Fruit fly (Drosophila melanogaster) whole organism, embryonic: ENCODE measurements around the gene RapGAP1.

Experiments
- CG10209 ChIP-seq: fragments of 200-800 bp; sonication (Bioruptor generic); optimal IDR thresholded peaks from 3 replicates; lab custom pipeline; 2017; ENCODE audit warnings: missing biosample characterization, mild to moderate bottlenecking, missing genetic modification characterization, missing genetic modification reagents
- CG11560 ChIP-seq: fragments of 200-800 bp; sonication (Bioruptor generic); IDR thresholded peaks from 3 replicates; pipeline ENCODE4 v1.3.6; 2022; ENCODE audit warnings: missing biosample characterization, missing genetic modification characterization
- CG13287 ChIP-seq: fragments of 200-800 bp; sonication (Bioruptor generic); IDR thresholded peaks from 2 replicates; pipeline ENCODE4 v1.3.6; 2022; ENCODE audit warnings: missing biosample characterization, missing genetic modification characterization; ENCODE audit not compliant: partially characterized antibody
- CG13424 ChIP-seq: fragments of 200-800 bp; sonication (Bioruptor generic); optimal IDR thresholded peaks from 2 replicates; lab custom pipeline; 2019; ENCODE audit warnings: missing biosample characterization, mild to moderate bottlenecking, missing genetic modification characterization, moderate library complexity
- CG13624 ChIP-seq: fragments of 200-800 bp; sonication (Bioruptor generic); optimal IDR thresholded peaks from 2 replicates; lab custom pipeline; 2016; ENCODE audit warnings: missing biosample characterization, missing genetic modification characterization
- CG13894 ChIP-seq: fragments of 200-800 bp; sonication (Bioruptor generic); optimal IDR thresholded peaks from 3 replicates; lab custom pipeline; 2018; ENCODE audit warnings: missing biosample characterization, mild to moderate bottlenecking, missing genetic modification characterization, moderate library complexity
- CG17359 ChIP-seq: fragments of 200-800 bp; sonication (Bioruptor generic); optimal IDR thresholded peaks from 3 replicates; lab custom pipeline; 2018; ENCODE audit warnings: missing biosample characterization, mild to moderate bottlenecking, missing genetic modification characterization, moderate library complexity
- CG17361 ChIP-seq: fragments of 200-800 bp; sonication (Bioruptor generic); IDR thresholded peaks from 3 replicates; pipeline ENCODE4 v1.3.6; 2022; ENCODE audit warnings: missing biosample characterization, missing genetic modification characterization
- CG17829 ChIP-seq: fragments of 200-800 bp; optimal IDR thresholded peaks from 2 replicates; lab custom pipeline; 2019; ENCODE audit warnings: missing biosample characterization, mild to moderate bottlenecking, missing genetic modification characterization, moderate library complexity
- CG42726 ChIP-seq: fragments of 200-800 bp; sonication (Bioruptor generic); IDR thresholded peaks from 2 replicates; pipeline ENCODE4 v1.3.6; 2022; ENCODE audit warnings: missing biosample characterization, missing genetic modification characterization; ENCODE audit not compliant: partially characterized antibody
- CG6654 ChIP-seq: fragments of 200-800 bp; sonication (Bioruptor generic); optimal IDR thresholded peaks from 2 replicates; lab custom pipeline; 2017; ENCODE audit warnings: missing biosample characterization, mild to moderate bottlenecking, missing genetic modification characterization
- CG6813 ChIP-seq: fragments of 200-800 bp; sonication (Bioruptor generic); optimal IDR thresholded peaks from 2 replicates; lab custom pipeline; 2017; ENCODE audit warnings: missing biosample characterization, missing genetic modification characterization, mild to moderate bottlenecking, moderate library complexity, missing genetic modification reagents
- CG7839 ChIP-seq: fragments of 200-800 bp; sonication (Bioruptor generic); optimal IDR thresholded peaks from 3 replicates; lab custom pipeline; 2018; ENCODE audit warnings: missing biosample characterization, mild to moderate bottlenecking, missing genetic modification characterization, moderate library complexity
- CG8359 ChIP-seq: fragments of 200-800 bp; sonication (Bioruptor generic); optimal IDR thresholded peaks from 2 replicates; lab custom pipeline; 2017; ENCODE audit warnings: missing biosample characterization, mild to moderate bottlenecking, missing genetic modification characterization, borderline replicate concordance
- CG9215 ChIP-seq: fragments of 200-800 bp; sonication (Bioruptor generic); IDR thresholded peaks from 2 replicates; pipeline ENCODE4 v1.3.6; 2022; ENCODE audit warnings: missing biosample characterization, missing genetic modification characterization
- Dip2 ChIP-seq: fragments of 200-800 bp; sonication (Bioruptor generic); IDR thresholded peaks from 2 replicates; pipeline ENCODE4 v1.3.6; 2022; ENCODE audit warnings: missing biosample characterization, missing genetic modification characterization
- Fer1 ChIP-seq: fragments of 200-800 bp; sonication (Bioruptor generic); optimal IDR thresholded peaks from 2 replicates; lab custom pipeline; 2017; ENCODE audit warnings: missing biosample characterization, mild to moderate bottlenecking, missing genetic modification characterization
- GATAe ChIP-seq: fragments of 200-800 bp; sonication (Bioruptor generic); conservative IDR thresholded peaks from 2 replicates; pipeline ENCODE4 v1.3.6; 2022; ENCODE audit warnings: missing biosample characterization, missing genetic modification characterization
- HHEX ChIP-seq: fragments of 200-800 bp; sonication (Bioruptor generic); optimal IDR thresholded peaks from 3 replicates; lab custom pipeline; 2017; ENCODE audit warnings: missing biosample characterization, mild to moderate bottlenecking, missing genetic modification characterization, missing genetic modification reagents
- Hand ChIP-seq: fragments of 200-800 bp; sonication (Bioruptor generic); optimal IDR thresholded peaks from 2 replicates; lab custom pipeline; 2017; ENCODE audit warnings: mild to moderate bottlenecking, missing biosample characterization, missing genetic modification reagents, missing genetic modification characterization
- Mrtf ChIP-seq: fragments of 200-800 bp; sonication (Bioruptor generic); IDR thresholded peaks from 3 replicates; pipeline ENCODE4 v1.3.6; 2022; ENCODE audit warnings: missing biosample characterization, missing genetic modification characterization
- NC2α ChIP-seq: fragments of 200-800 bp; sonication (Bioruptor generic); optimal IDR thresholded peaks from 2 replicates; lab custom pipeline; 2016; ENCODE audit warnings: missing biosample characterization, missing genetic modification characterization
- NfI ChIP-seq: fragments of 200-800 bp; sonication (Bioruptor generic); optimal IDR thresholded peaks from 3 replicates; lab custom pipeline; 2018; ENCODE audit warnings: missing biosample characterization, mild to moderate bottlenecking, missing genetic modification characterization, moderate library complexity
- Tbp ChIP-seq: fragments of >200 bp; optimal IDR thresholded peaks from 2 replicates; lab custom pipeline; 2018; ENCODE audit warnings: missing biosample characterization, missing genetic modification characterization
- Trl ChIP-seq, 3 experiments: fragments of >200 bp in 2 of 3; fragments of 200-800 bp in 1 of 3; sonication (Bioruptor generic) in 1 of 3; optimal IDR thresholded peaks; 2 replicates in 1 of 3; 3 replicates in 2 of 3; lab custom pipeline; 2016 to 2017; ENCODE audit warnings: missing biosample characterization in 1 of 3, missing genetic modification characterization in 1 of 3
- YL-1 ChIP-seq: fragments of 200-800 bp; sonication (Bioruptor generic); optimal IDR thresholded peaks from 3 replicates; lab custom pipeline; 2017; ENCODE audit warnings: missing biosample characterization, mild to moderate bottlenecking, missing genetic modification characterization
- cas ChIP-seq: fragments of 200-800 bp; sonication (Bioruptor generic); IDR thresholded peaks from 2 replicates; pipeline ENCODE4 v1.3.6; 2022; ENCODE audit warnings: missing biosample characterization, missing genetic modification characterization
- dan ChIP-seq: fragments of 200-800 bp; sonication (Bioruptor generic); IDR thresholded peaks from 2 replicates; pipeline ENCODE4 v1.3.6; 2022; ENCODE audit warnings: missing biosample characterization, missing genetic modification characterization
- danr ChIP-seq: fragments of 200-800 bp; sonication (Bioruptor generic); IDR thresholded peaks from 2 replicates; pipeline ENCODE4 v1.3.6; 2022; ENCODE audit warnings: missing biosample characterization, missing genetic modification characterization
- dm ChIP-seq: fragments of 200-800 bp; sonication (Bioruptor generic); optimal IDR thresholded peaks from 3 replicates; lab custom pipeline; 2016; ENCODE audit warnings: missing biosample characterization, missing genetic modification characterization
- eyg ChIP-seq: fragments of 200-800 bp; sonication (Bioruptor generic); optimal IDR thresholded peaks from 3 replicates; lab custom pipeline; 2016; ENCODE audit warnings: missing biosample characterization, missing genetic modification characterization
- gce ChIP-seq: fragments of 200-800 bp; sonication (Bioruptor generic); IDR thresholded peaks from 3 replicates; pipeline ENCODE4 v1.3.6; 2022; ENCODE audit warnings: missing biosample characterization, missing genetic modification characterization
- gcm2 ChIP-seq: fragments of 200-800 bp; sonication (Bioruptor generic); optimal IDR thresholded peaks from 2 replicates; lab custom pipeline; 2016; ENCODE audit warnings: missing biosample characterization, missing genetic modification characterization
- grn ChIP-seq: fragments of 200-800 bp; sonication (Bioruptor generic); optimal IDR thresholded peaks from 3 replicates; lab custom pipeline; 2017; ENCODE audit warnings: missing biosample characterization, missing genetic modification characterization
- gro ChIP-seq: fragments of 200-800 bp; sonication (Bioruptor generic); optimal IDR thresholded peaks from 2 replicates; lab custom pipeline; 2016; ENCODE audit warnings: missing biosample characterization, missing genetic modification characterization
- insv ChIP-seq, 2 experiments: fragments of 200-800 bp; sonication (Bioruptor generic); optimal IDR thresholded peaks; 3 replicates each; lab custom pipeline; 2016 to 2018; ENCODE audit warnings: missing biosample characterization in 2 of 2, missing genetic modification characterization in 2 of 2
- inv ChIP-seq: fragments of 200-800 bp; sonication (Bioruptor generic); IDR thresholded peaks from 2 replicates; pipeline ENCODE4 v1.3.6; 2022; ENCODE audit warnings: missing biosample characterization, missing genetic modification characterization; ENCODE audit not compliant: partially characterized antibody
- klu ChIP-seq: fragments of 200-800 bp; sonication (Bioruptor generic); IDR thresholded peaks from 2 replicates; pipeline ENCODE4 v1.3.6; 2022; ENCODE audit warnings: missing biosample characterization, missing genetic modification characterization
- nmo ChIP-seq: fragments of 200-800 bp; sonication (Bioruptor generic); optimal IDR thresholded peaks from 2 replicates; lab custom pipeline; 2018; ENCODE audit warnings: missing biosample characterization, mild to moderate bottlenecking, missing genetic modification characterization, moderate library complexity
- p53 ChIP-seq: fragments of 200-800 bp; sonication (Bioruptor generic); optimal IDR thresholded peaks from 2 replicates; lab custom pipeline; 2016; ENCODE audit warnings: missing biosample characterization, missing genetic modification characterization
- pnt ChIP-seq: fragments of 200-800 bp; sonication (Bioruptor generic); optimal IDR thresholded peaks from 3 replicates; lab custom pipeline; 2016; ENCODE audit warnings: missing biosample characterization, missing genetic modification characterization
- row ChIP-seq: fragments of 200-800 bp; sonication (Bioruptor generic); IDR thresholded peaks from 3 replicates; pipeline ENCODE4 v1.3.6; 2022; ENCODE audit warnings: missing biosample characterization, missing genetic modification characterization
- sc ChIP-seq, 3 experiments: fragments of >200 bp in 2 of 3; fragments of 200-800 bp in 1 of 3; sonication (Bioruptor generic) in 1 of 3; optimal IDR thresholded peaks; 2 replicates in 2 of 3; 3 replicates in 1 of 3; lab custom pipeline; 2017; ENCODE audit warnings: mild to moderate bottlenecking in 1 of 3, missing biosample characterization in 1 of 3, missing genetic modification characterization in 1 of 3, missing genetic modification reagents in 1 of 3
- seq ChIP-seq: fragments of 200-800 bp; sonication (Bioruptor generic); IDR thresholded peaks from 2 replicates; pipeline ENCODE4 v1.3.6; 2022; ENCODE audit warnings: missing biosample characterization, missing genetic modification characterization
- tap ChIP-seq: fragments of 200-800 bp; optimal IDR thresholded peaks from 3 replicates; lab custom pipeline; 2019; ENCODE audit warnings: missing biosample characterization, mild to moderate bottlenecking, missing genetic modification characterization, moderate library complexity
- trh ChIP-seq: fragments of 200-800 bp; sonication (Bioruptor generic); optimal IDR thresholded peaks from 2 replicates; lab custom pipeline; 2016; ENCODE audit warnings: missing biosample characterization, missing genetic modification characterization
- tx ChIP-seq: fragments of 200-800 bp; sonication (Bioruptor generic); optimal IDR thresholded peaks from 2 replicates; lab custom pipeline; 2016; ENCODE audit warnings: missing biosample characterization, missing genetic modification characterization
- usp ChIP-seq: fragments of >200 bp; optimal IDR thresholded peaks from 2 replicates; lab custom pipeline; 2017; ENCODE audit warnings: missing biosample characterization, missing genetic modification characterization

Gene RapGAP1

dm6 chr2L:7530437-7531091, 48.2 kb downstream of the RapGAP1 start (continued):
- TF ChIP-seq sc (optimal IDR thresholded peaks at IDR 0.05; lab: Kevin White, UChicago), result no peak
- peak; percentile 98 for TF ChIP-seq sc (GFP tag; optimal IDR thresholded peaks at IDR 0.05; lab: Kevin White, UChicago)
- peak; percentile 97 for TF ChIP-seq seq (GFP tag; lab: Robert Waterston, UW)
- TF ChIP-seq klu (GFP tag; lab: Robert Waterston, UW), result peak; percentile 98
- peak; percentile 95 for TF ChIP-seq trh
- peak; percentile 59 for TF ChIP-seq eyg (GFP tag; lab: Kevin White, UChicago)
- TF ChIP-seq Fer1 (GFP tag; lab: Kevin White, UChicago), result peak; percentile 99
- peak; percentile 99 for TF ChIP-seq CG7839 (tag; lab: Kevin White, UChicago)
- peak; percentile 96 for TF ChIP-seq danr (GFP tag; lab: Robert Waterston, UW)
- peak in 1 of 2 experiments; percentile 83 for TF ChIP-seq insv (GFP tag; optimal IDR thresholded peaks at IDR 0.05; lab: Kevin White, UChicago)
- TF ChIP-seq CG13894, result peak; percentile 98
- TF ChIP-seq CG11560 (tag; lab: Robert Waterston, UW), result peak; percentile 90
- peak; percentile 74 for TF ChIP-seq pnt
- TF ChIP-seq dm (GFP tag; lab: Kevin White, UChicago), result peak; percentile 70
- peak; percentile 99 for TF ChIP-seq CG17829 (tag; lab: Kevin White, UChicago)
- TF ChIP-seq cas (GFP tag; lab: Robert Waterston, UW), result peak; percentile 91
- peak; percentile 65 for TF ChIP-seq CG13287 (GFP tag; lab: Robert Waterston, UW)
- peak; percentile 98 for TF ChIP-seq NfI (GFP tag; lab: Kevin White, UChicago)
- peak; percentile 85 for TF ChIP-seq CG13624 (GFP tag; lab: Kevin White, UChicago)
- peak; percentile 82 for TF ChIP-seq CG6654
- TF ChIP-seq CG17359, result peak; percentile 98
- TF ChIP-seq Trl (optimal IDR thresholded peaks at IDR 0.05; lab: Kevin White, UChicago), result peak; percentile 78 to 79
- peak; percentile 75 for TF ChIP-seq Trl (GFP tag; optimal IDR thresholded peaks at IDR 0.05; lab: Kevin White, UChicago)
- TF ChIP-seq dan (GFP tag; lab: Robert Waterston, UW), result peak; percentile 90
- TF ChIP-seq inv (GFP tag; lab: Robert Waterston, UW), result peak; percentile 51; the same call in 1 of the 2 replicates
- peak; percentile 100 for TF ChIP-seq CG17361 (GFP tag; lab: Robert Waterston, UW)
- TF ChIP-seq p53 (GFP tag; lab: Kevin White, UChicago), result no peak
- peak; percentile 98 for TF ChIP-seq CG6813 (GFP tag; lab: Kevin White, UChicago)
- peak; percentile 97 for TF ChIP-seq Mrtf (GFP tag; lab: Robert Waterston, UW)
- TF ChIP-seq CG8359 (GFP tag; lab: Kevin White, UChicago), result peak; percentile 95
- peak; percentile 75 for TF ChIP-seq tx (GFP tag; lab: Kevin White, UChicago)
- peak; percentile 92 for TF ChIP-seq gce
- TF ChIP-seq usp, result no peak
- peak; percentile 98 for TF ChIP-seq Hand (GFP tag; lab: Kevin White, UChicago)
- no peak for TF ChIP-seq Tbp (GFP tag; lab: Kevin White, UChicago)
- peak; percentile 97 for TF ChIP-seq YL-1 (GFP tag; lab: Kevin White, UChicago)
- TF ChIP-seq CG10209 (GFP tag; lab: Kevin White, UChicago), result peak; percentile 99
- peak; percentile 82 for TF ChIP-seq gcm2 (GFP tag; lab: Kevin White, UChicago)
- peak; percentile 57 for TF ChIP-seq grn (GFP tag; lab: Kevin White, UChicago)
- peak; percentile 97 for TF ChIP-seq tap (tag; lab: Kevin White, UChicago)
- no peak for TF ChIP-seq NC2α (GFP tag; lab: Kevin White, UChicago)
- peak; percentile 72 for TF ChIP-seq CG42726
- TF ChIP-seq gro (GFP tag; lab: Kevin White, UChicago), result peak; percentile 75
- TF ChIP-seq HHEX, result peak; percentile 99
- peak; percentile 76; the same call in 1 of the 2 replicates for TF ChIP-seq Dip2
- peak; percentile 99 for TF ChIP-seq nmo
- TF ChIP-seq CG9215 (GFP tag; lab: Robert Waterston, UW), result peak; percentile 97
- TF ChIP-seq row, result peak; percentile 99
- TF ChIP-seq CG13424, result peak; percentile 99
- TF ChIP-seq GATAe (GFP tag; lab: Robert Waterston, UW), result peak; percentile 93
